Fruit fly (Drosophila melanogaster): ENCODE data around the gene CG46310.

dm6 chr3R:23170335-23170734, 3.3 kb upstream of the CG46310 start:
- TF ChIP-seq CG8478 (optimal IDR thresholded peaks at IDR 0.05) = no peak
- no peak for TF ChIP-seq CTCF (optimal IDR thresholded peaks at IDR 0.05)

Data from S2 (cell line).